Fruit fly (Drosophila melanogaster) whole organism, embryonic: ENCODE data around the gene Gyc89Da.

ENCODE experiments used
- ATbp ChIP-seq: fragments of 200-800 bp; sonication (Bioruptor generic); optimal IDR thresholded peaks from 2 replicates; lab custom pipeline; 2017; ENCODE audit warnings: missing biosample characterization, mild to moderate bottlenecking, missing genetic modification characterization, missing genetic modification reagents
- Adf1 ChIP-seq: fragments of 200-800 bp; sonication (Bioruptor generic); IDR thresholded peaks from 2 replicates; pipeline ENCODE4 v1.3.6; 2022; ENCODE audit warnings: missing biosample characterization, missing genetic modification characterization
- Bdp1 ChIP-seq: fragments of 200-800 bp; sonication (Bioruptor generic); optimal IDR thresholded peaks from 3 replicates; lab custom pipeline; 2016; ENCODE audit warnings: missing biosample characterization, missing genetic modification characterization
- CG12219 ChIP-seq: fragments of 200-800 bp; sonication (Bioruptor generic); optimal IDR thresholded peaks from 3 replicates; lab custom pipeline; 2018; ENCODE audit warnings: missing biosample characterization, mild to moderate bottlenecking, missing genetic modification characterization
- CG12236 ChIP-seq: fragments of 200-800 bp; sonication (Bioruptor generic); optimal IDR thresholded peaks from 2 replicates; lab custom pipeline; 2016; ENCODE audit warnings: missing biosample characterization, missing genetic modification characterization
- CG12769 ChIP-seq: fragments of 200-800 bp; sonication (Bioruptor generic); optimal IDR thresholded peaks from 2 replicates; lab custom pipeline; 2019; ENCODE audit warnings: missing biosample characterization, mild to moderate bottlenecking, missing genetic modification characterization, moderate library complexity
- CG14014 ChIP-seq: fragments of 200-800 bp; sonication (Bioruptor generic); IDR thresholded peaks from 2 replicates; pipeline ENCODE4 v1.3.6; 2022; ENCODE audit warnings: missing biosample characterization, missing genetic modification characterization
- CG14441 ChIP-seq: fragments of 200-800 bp; sonication (Bioruptor generic); IDR thresholded peaks from 2 replicates; pipeline ENCODE4 v1.3.6; 2022; ENCODE audit warnings: missing biosample characterization, missing genetic modification characterization
- CG14860 ChIP-seq: fragments of 200-800 bp; sonication (Bioruptor generic); IDR thresholded peaks from 3 replicates; pipeline ENCODE4 v1.3.6; 2022; ENCODE audit warnings: missing biosample characterization, missing genetic modification characterization; ENCODE audit not compliant: partially characterized antibody
- CG15073 ChIP-seq: fragments of 200-800 bp; sonication (Bioruptor generic); optimal IDR thresholded peaks from 2 replicates; lab custom pipeline; 2016; ENCODE audit warnings: missing biosample characterization, missing genetic modification characterization
- CG1602 ChIP-seq: fragments of 200-800 bp; sonication (Bioruptor generic); optimal IDR thresholded peaks from 3 replicates; lab custom pipeline; 2016; ENCODE audit warnings: missing biosample characterization, missing genetic modification characterization
- CG17328 ChIP-seq: fragments of 200-800 bp; sonication (Bioruptor generic); IDR thresholded peaks from 2 replicates; pipeline ENCODE4 v1.3.6; 2022; ENCODE audit warnings: missing biosample characterization, missing genetic modification characterization
- CG1832 ChIP-seq: fragments of 200-800 bp; sonication (Bioruptor generic); optimal IDR thresholded peaks from 2 replicates; lab custom pipeline; 2017; ENCODE audit warnings: missing biosample characterization, mild to moderate bottlenecking, missing genetic modification characterization, inconsistent platforms
- CG18764 ChIP-seq: fragments of 200-800 bp; sonication (Bioruptor generic); optimal IDR thresholded peaks from 3 replicates; lab custom pipeline; 2016; ENCODE audit warnings: missing biosample characterization, missing genetic modification characterization
- CG4404 ChIP-seq: fragments of 200-800 bp; sonication (Bioruptor generic); IDR thresholded peaks from 2 replicates; pipeline ENCODE4 v1.3.6; 2022; ENCODE audit warnings: missing biosample characterization, missing genetic modification characterization
- CG6654 ChIP-seq: fragments of 200-800 bp; sonication (Bioruptor generic); optimal IDR thresholded peaks from 2 replicates; lab custom pipeline; 2017; ENCODE audit warnings: missing biosample characterization, mild to moderate bottlenecking, missing genetic modification characterization
- CG7963 ChIP-seq: fragments of 200-800 bp; sonication (Bioruptor generic); IDR thresholded peaks from 3 replicates; pipeline ENCODE4 v1.3.6; 2022; ENCODE audit warnings: missing biosample characterization, missing genetic modification characterization; ENCODE audit not compliant: partially characterized antibody
- CG9876 ChIP-seq: fragments of 200-800 bp; sonication (Bioruptor generic); optimal IDR thresholded peaks from 2 replicates; lab custom pipeline; 2016; ENCODE audit warnings: missing biosample characterization, missing genetic modification characterization
- CTCF ChIP-seq: fragments of 200-800 bp; sonication (Bioruptor generic); optimal IDR thresholded peaks from 2 replicates; lab custom pipeline; 2017; ENCODE audit warnings: missing biosample characterization, mild to moderate bottlenecking, missing genetic modification characterization, moderate library complexity
- CrebB ChIP-seq: fragments of 200-800 bp; sonication (Bioruptor generic); optimal IDR thresholded peaks from 3 replicates; lab custom pipeline; 2018; ENCODE audit warnings: missing biosample characterization, mild to moderate bottlenecking, missing genetic modification characterization
- D19B ChIP-seq: fragments of 200-800 bp; sonication (Bioruptor generic); optimal IDR thresholded peaks from 2 replicates; lab custom pipeline; 2017; ENCODE audit warnings: missing biosample characterization, mild to moderate bottlenecking, missing genetic modification characterization
- Dad ChIP-seq: fragments of 200-800 bp; sonication (Bioruptor generic); optimal IDR thresholded peaks from 3 replicates; lab custom pipeline; 2016; ENCODE audit warnings: missing biosample characterization, missing genetic modification characterization
- Dbx ChIP-seq: fragments of 200-800 bp; sonication (Bioruptor generic); IDR thresholded peaks from 3 replicates; pipeline ENCODE4 v1.3.6; 2022; ENCODE audit warnings: missing biosample characterization, missing genetic modification characterization
- HLH54F ChIP-seq: fragments of 200-800 bp; sonication (Bioruptor generic); optimal IDR thresholded peaks from 3 replicates; lab custom pipeline; 2016; ENCODE audit warnings: missing biosample characterization, missing genetic modification characterization
- Hr3 ChIP-seq: fragments of 200-800 bp; sonication (Bioruptor generic); optimal IDR thresholded peaks from 3 replicates; lab custom pipeline; 2016; ENCODE audit warnings: missing biosample characterization, missing genetic modification characterization
- Kr ChIP-seq: fragments of 200-800 bp; sonication (Bioruptor generic); optimal IDR thresholded peaks from 2 replicates; lab custom pipeline; 2017; ENCODE audit warnings: missing biosample characterization, mild to moderate bottlenecking, missing genetic modification characterization
- Nf-YB ChIP-seq: fragments of 200-800 bp; sonication (Bioruptor generic); optimal IDR thresholded peaks from 3 replicates; lab custom pipeline; 2019; ENCODE audit warnings: missing biosample characterization, mild to moderate bottlenecking, missing genetic modification characterization, moderate library complexity
- Oaz ChIP-seq: fragments of 200-800 bp; sonication (Bioruptor generic); IDR thresholded peaks from 2 replicates; pipeline ENCODE4 v1.3.6; 2022; ENCODE audit warnings: missing biosample characterization, missing genetic modification characterization
- Oli ChIP-seq: fragments of 200-800 bp; sonication (Bioruptor generic); optimal IDR thresholded peaks from 2 replicates; lab custom pipeline; 2018; ENCODE audit warnings: missing biosample characterization, mild to moderate bottlenecking, missing genetic modification characterization, moderate library complexity
- Optix ChIP-seq: fragments of 200-800 bp; sonication (Bioruptor generic); IDR thresholded peaks from 3 replicates; pipeline ENCODE4 v1.3.6; 2022; ENCODE audit warnings: missing biosample characterization, missing genetic modification characterization
- Stat92E ChIP-seq, 3 experiments: fragments of >200 bp in 2 of 3; fragments of 200-800 bp in 1 of 3; sonication (Bioruptor generic) in 1 of 3; optimal IDR thresholded peaks; 2 replicates each; lab custom pipeline; 2017 to 2019; ENCODE audit warnings: missing biosample characterization in 3 of 3, missing genetic modification characterization in 3 of 3, mild to moderate bottlenecking in 1 of 3, moderate library complexity in 1 of 3
- TFAM ChIP-seq: fragments of 200-800 bp; sonication (Bioruptor generic); optimal IDR thresholded peaks from 2 replicates; lab custom pipeline; 2017; ENCODE audit warnings: missing biosample characterization, missing genetic modification characterization, inconsistent platforms
- ab ChIP-seq: fragments of 200-800 bp; sonication (Bioruptor generic); optimal IDR thresholded peaks from 2 replicates; lab custom pipeline; 2016; ENCODE audit warnings: missing biosample characterization, missing genetic modification characterization
- br ChIP-seq: fragments of >200 bp; optimal IDR thresholded peaks from 2 replicates; lab custom pipeline; 2017
- bsh ChIP-seq, 2 experiments: fragments of 200-800 bp; sonication (Bioruptor generic); optimal IDR thresholded peaks; 2 replicates each; lab custom pipeline; 2017 to 2018; ENCODE audit warnings: mild to moderate bottlenecking in 2 of 2, missing biosample characterization in 2 of 2, missing genetic modification characterization in 2 of 2, moderate library complexity in 1 of 2
- danr ChIP-seq: fragments of 200-800 bp; sonication (Bioruptor generic); IDR thresholded peaks from 2 replicates; pipeline ENCODE4 v1.3.6; 2022; ENCODE audit warnings: missing biosample characterization, missing genetic modification characterization
- dmrt99B ChIP-seq: fragments of 200-800 bp; sonication (Bioruptor generic); optimal IDR thresholded peaks from 2 replicates; lab custom pipeline; 2018; ENCODE audit warnings: missing biosample characterization, mild to moderate bottlenecking, missing genetic modification characterization, moderate library complexity
- klu ChIP-seq: fragments of 200-800 bp; sonication (Bioruptor generic); IDR thresholded peaks from 2 replicates; pipeline ENCODE4 v1.3.6; 2022; ENCODE audit warnings: missing biosample characterization, missing genetic modification characterization
- lmd ChIP-seq: fragments of 200-800 bp; sonication (Bioruptor generic); IDR thresholded peaks from 2 replicates; pipeline ENCODE4 v1.3.6; 2022; ENCODE audit warnings: missing biosample characterization, missing genetic modification characterization
- oc ChIP-seq: fragments of 200-800 bp; sonication (Bioruptor generic); optimal IDR thresholded peaks from 2 replicates; lab custom pipeline; 2018; ENCODE audit warnings: missing biosample characterization, mild to moderate bottlenecking, missing genetic modification characterization, moderate library complexity
- onecut ChIP-seq: fragments of 200-800 bp; sonication (Bioruptor generic); IDR thresholded peaks from 2 replicates; pipeline ENCODE4 v1.3.6; 2022; ENCODE audit warnings: missing biosample characterization, missing genetic modification characterization
- phol ChIP-seq: fragments of 200-800 bp; sonication (Bioruptor generic); optimal IDR thresholded peaks from 3 replicates; lab custom pipeline; 2018; ENCODE audit warnings: missing biosample characterization, mild to moderate bottlenecking, missing genetic modification characterization, moderate library complexity
- pum ChIP-seq: fragments of 200-800 bp; sonication (Bioruptor generic); optimal IDR thresholded peaks from 2 replicates; lab custom pipeline; 2016; ENCODE audit warnings: missing biosample characterization, missing genetic modification characterization
- rib ChIP-seq: fragments of 200-800 bp; sonication (Bioruptor generic); IDR thresholded peaks from 2 replicates; pipeline ENCODE4 v1.3.6; 2022; ENCODE audit warnings: missing biosample characterization, missing genetic modification characterization
- seq ChIP-seq: fragments of 200-800 bp; sonication (Bioruptor generic); IDR thresholded peaks from 2 replicates; pipeline ENCODE4 v1.3.6; 2022; ENCODE audit warnings: missing biosample characterization, missing genetic modification characterization
- ttk ChIP-seq: fragments of 200-800 bp; sonication (Bioruptor generic); IDR thresholded peaks from 2 replicates; pipeline ENCODE4 v2.1.2; 2022; ENCODE audit warnings: missing biosample characterization, missing genetic modification characterization
- wek ChIP-seq: fragments of 200-800 bp; sonication (Bioruptor generic); optimal IDR thresholded peaks from 3 replicates; lab custom pipeline; 2018; ENCODE audit warnings: missing biosample characterization, mild to moderate bottlenecking, missing genetic modification characterization, moderate library complexity
- zf30C ChIP-seq: fragments of 200-800 bp; sonication (Bioruptor generic); optimal IDR thresholded peaks from 3 replicates; lab custom pipeline; 2018; ENCODE audit warnings: missing biosample characterization, mild to moderate bottlenecking, missing genetic modification characterization
- zfh2 ChIP-seq: fragments of 200-800 bp; sonication (Bioruptor generic); optimal IDR thresholded peaks from 2 replicates; lab custom pipeline; 2016; ENCODE audit warnings: missing biosample characterization, missing genetic modification characterization

The Gyc89Da gene

DNA sequence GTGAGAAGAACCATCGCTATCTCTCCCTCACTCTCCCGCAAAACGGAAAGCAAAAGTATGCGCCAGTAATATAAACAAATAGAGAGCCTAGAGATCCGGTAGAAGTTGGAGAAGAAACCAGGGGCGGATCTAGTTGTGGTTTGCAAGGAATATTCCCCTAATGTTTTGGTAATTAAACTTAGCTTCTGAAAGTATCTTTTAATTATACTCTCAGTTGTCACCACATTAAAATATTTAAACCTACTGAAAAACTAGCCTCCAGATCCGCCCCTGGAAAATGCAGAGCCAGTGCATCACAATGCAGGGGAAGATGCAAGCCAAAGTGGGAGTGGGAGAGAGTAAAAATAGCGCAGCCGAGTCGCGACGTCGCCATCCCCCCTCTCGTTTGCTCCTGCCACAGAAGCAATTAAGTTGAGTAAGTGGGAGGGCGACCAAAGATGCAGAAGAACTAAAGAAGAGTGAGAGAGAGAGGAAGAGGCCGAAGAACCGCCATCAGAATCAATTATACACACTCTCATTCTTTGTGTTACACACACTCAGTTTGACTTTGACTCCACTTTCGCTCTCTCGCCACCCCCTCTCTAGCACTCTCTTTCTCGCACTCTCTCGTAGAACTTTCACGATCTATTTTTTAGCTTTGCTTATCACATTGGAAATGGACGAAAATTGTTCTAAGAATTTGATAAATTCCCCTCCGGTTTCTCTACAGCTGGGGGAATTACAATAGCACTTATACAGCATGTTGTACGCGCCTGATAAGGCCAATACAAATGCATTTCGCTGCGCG is 23.0 kb upstream of the Gyc89Da start (continued):
- TF ChIP-seq D19B (peak; percentile 61), ab (GFP tag; lab: Kevin White, UChicago) (peak; percentile 85), bsh (GFP tag; optimal IDR thresholded peaks at IDR 0.05; lab: Kevin White, UChicago) (peak; percentile 95 to 99), CG1832 (peak; percentile 60), seq (GFP tag; lab: Robert Waterston, UW) (peak; percentile 72), rib (GFP tag; lab: Robert Waterston, UW) (peak; percentile 71), Oaz (0 out of 2 replicates have a peak, but pooled peaks have one; percentile 6), lmd (GFP tag; lab: Robert Waterston, UW) (peak; percentile 96), HLH54F (GFP tag; lab: Kevin White, UChicago) (peak; percentile 78), CG14860 (GFP tag; lab: Robert Waterston, UW) (peak; percentile 64), Nf-YB (GFP tag; lab: Kevin White, UChicago) (peak; percentile 68), phol (tag; lab: Kevin White, UChicago) (peak; percentile 96), danr (GFP tag; lab: Robert Waterston, UW) (0 out of 2 replicates have a peak, but pooled peaks have one; percentile 65), zf30C (no peak), Dbx (GFP tag; lab: Robert Waterston, UW) (peak; percentile 64; the same call in 2 of the 3 replicates), CG14014 (GFP tag; lab: Robert Waterston, UW) (peak; percentile 89), CG17328 (GFP tag; lab: Robert Waterston, UW) (peak; percentile 96), Bdp1 (GFP tag; lab: Kevin White, UChicago) (peak; percentile 73), CG1602 (GFP tag; lab: Kevin White, UChicago) (peak; percentile 92), CG18764 (peak; percentile 86), Hr3 (GFP tag; lab: Kevin White, UChicago) (peak; percentile 91), Optix (GFP tag; lab: Robert Waterston, UW) (peak; percentile 94), pum (GFP tag; lab: Kevin White, UChicago) (peak; percentile 96), br (no peak), Stat92E (GFP tag; optimal IDR thresholded peaks at IDR 0.05; lab: Kevin White, UChicago) (peak in 1 of 3 experiments; percentile 70), CG15073 (peak; percentile 65), zfh2 (peak; percentile 60), CG12219 (GFP tag; lab: Kevin White, UChicago) (peak; percentile 87), CG6654 (GFP tag; lab: Kevin White, UChicago) (peak; percentile 89), oc (tag; lab: Kevin White, UChicago) (peak; percentile 96), CG12236 (GFP tag; lab: Kevin White, UChicago) (peak; percentile 83), ttk (GFP tag; lab: Robert Waterston, UW) (peak; percentile 96), CG7963 (peak; percentile 67), wek (GFP tag; lab: Kevin White, UChicago) (peak; percentile 80), dmrt99B (tag; lab: Kevin White, UChicago) (peak; percentile 96), onecut (peak; percentile 88), Dad (peak; percentile 92), Oli (tag; lab: Kevin White, UChicago) (peak; percentile 93), CG4404 (GFP tag; lab: Robert Waterston, UW) (peak; percentile 95), Kr (GFP tag; lab: Kevin White, UChicago) (peak; percentile 71), Adf1 (GFP tag; lab: Robert Waterston, UW) (no peak), TFAM (peak; percentile 89), CG14441 (peak; percentile 91), ATbp (GFP tag; lab: Kevin White, UChicago) (peak; percentile 95), CG12769 (tag; lab: Kevin White, UChicago) (peak; percentile 78), CG9876 (GFP tag; lab: Kevin White, UChicago) (peak; percentile 76), CrebB (tag; lab: Kevin White, UChicago) (peak; percentile 77), klu (GFP tag; lab: Robert Waterston, UW) (peak; percentile 77), CTCF (peak; percentile 48)
